Worm (Caenorhabditis elegans) whole organism, L4 larva: ENCODE data around the gene T22F3.11.

Experiments
- F10B5.3 ChIP-seq: sonication (generic microtip); optimal IDR thresholded peaks from 2 replicates; lab custom pipeline; 2016; ENCODE audit warnings: mild to moderate bottlenecking, missing genetic modification characterization, missing compliant biosample characterization
- F44E2.7 ChIP-seq: fragments of 200-800 bp; sonication (Bioruptor generic); IDR thresholded peaks from 2 replicates; pipeline ENCODE4 v2.1.2; 2022; ENCODE audit warnings: missing genetic modification characterization, missing compliant biosample characterization
- T20F7.1 ChIP-seq: fragments of 200-800 bp; sonication (Bioruptor generic); optimal IDR thresholded peaks from 2 replicates; lab custom pipeline; 2018; ENCODE audit warnings: mild to moderate bottlenecking, missing genetic modification characterization, missing compliant biosample characterization
- T26A8.4 ChIP-seq: fragments of 200-800 bp; sonication (Bioruptor generic); IDR thresholded peaks from 2 replicates; pipeline ENCODE4 v1.3.6; 2022; ENCODE audit warnings: missing genetic modification characterization, missing compliant biosample characterization
- Y5F2A.4 ChIP-seq: fragments of 200-800 bp; sonication (Bioruptor generic); optimal IDR thresholded peaks from 2 replicates; lab custom pipeline; 2018; ENCODE audit warnings: mild to moderate bottlenecking, missing genetic modification characterization, missing compliant biosample characterization
- ceh-32 ChIP-seq: sonication (generic microtip); optimal IDR thresholded peaks from 2 replicates; lab custom pipeline; 2016; ENCODE audit warnings: mild to moderate bottlenecking, missing genetic modification characterization, missing compliant biosample characterization; ENCODE audit not compliant: poor library complexity
- ceh-62 ChIP-seq: sonication (generic microtip); optimal IDR thresholded peaks from 2 replicates; lab custom pipeline; 2017; ENCODE audit warnings: missing biosample characterization, missing genetic modification characterization
- daf-16 ChIP-seq, 3 experiments: sonication (generic microtip); optimal IDR thresholded peaks; 2 replicates each; lab custom pipeline; 2016 to 2017; ENCODE audit warnings: missing genetic modification characterization in 3 of 3, missing genetic modification reagents in 3 of 3, mild to moderate bottlenecking in 2 of 3, missing compliant biosample characterization in 2 of 3, missing biosample characterization in 1 of 3, moderate library complexity in 1 of 3
- dmd-6 ChIP-seq: fragments of 200-800 bp; sonication (Bioruptor generic); IDR thresholded peaks from 2 replicates; pipeline ENCODE4 v1.3.6; 2022; ENCODE audit warnings: missing genetic modification reagents, missing genetic modification characterization, missing compliant biosample characterization
- dmd-8 ChIP-seq: fragments of 200-800 bp; sonication (Bioruptor generic); IDR thresholded peaks from 2 replicates; pipeline ENCODE4 v1.3.6; 2022; ENCODE audit warnings: missing genetic modification characterization, missing compliant biosample characterization
- dpl-1 ChIP-seq: fragments of 150-350 bp; optimal IDR thresholded peaks from 2 replicates; lab custom pipeline; 2014; ENCODE audit warnings: missing biosample characterization, missing genetic modification reagents, missing genetic modification characterization
- egl-27 ChIP-seq: sonication (generic microtip); optimal IDR thresholded peaks from 3 replicates; lab custom pipeline; 2017; ENCODE audit warnings: missing biosample characterization, missing genetic modification reagents, missing genetic modification characterization
- egl-43 ChIP-seq: fragments of 200-800 bp; sonication (Bioruptor generic); IDR thresholded peaks from 2 replicates; pipeline ENCODE4 v1.3.6; 2022; ENCODE audit warnings: missing genetic modification reagents, missing genetic modification characterization, missing compliant biosample characterization
- fos-1 ChIP-seq: fragments of 150-350 bp; optimal IDR thresholded peaks from 2 replicates; lab custom pipeline; 2014; ENCODE audit warnings: missing biosample characterization, missing genetic modification characterization
- hlh-30 ChIP-seq: sonication (generic microtip); optimal IDR thresholded peaks from 2 replicates; lab custom pipeline; 2017; ENCODE audit warnings: antibody characterized with exemption, mild to moderate bottlenecking, missing genetic modification characterization, missing compliant biosample characterization; ENCODE audit not compliant: insufficient read depth
- hmg-1.1 ChIP-seq: fragments of 200-800 bp; sonication (Bioruptor generic); IDR thresholded peaks from 2 replicates; pipeline ENCODE4 v1.3.6; 2022; ENCODE audit warnings: missing genetic modification reagents, missing genetic modification characterization, missing compliant biosample characterization
- lir-3 ChIP-seq: sonication (generic microtip); optimal IDR thresholded peaks from 2 replicates; lab custom pipeline; 2016; ENCODE audit warnings: mild to moderate bottlenecking, missing genetic modification characterization, missing compliant biosample characterization
- madf-9 ChIP-seq: fragments of 200-800 bp; sonication (Bioruptor generic); conservative IDR thresholded peaks from 2 replicates; pipeline ENCODE4 v1.3.6; 2022; ENCODE audit warnings: missing genetic modification reagents, missing genetic modification characterization, missing compliant biosample characterization
- mdl-1 ChIP-seq, 2 experiments: fragments of 150-350 bp in 1 of 2; sonication (generic microtip) in 1 of 2; optimal IDR thresholded peaks; 2 replicates each; lab custom pipeline; 2014 to 2017; ENCODE audit warnings: missing biosample characterization in 2 of 2, missing genetic modification characterization in 2 of 2
- mep-1 ChIP-seq: fragments of 150-350 bp; sonication (generic microtip); optimal IDR thresholded peaks from 3 replicates; lab custom pipeline; 2014; ENCODE audit warnings: missing biosample characterization, missing genetic modification characterization
- mxl-3 ChIP-seq: fragments of 200-800 bp; sonication (Bioruptor generic); optimal IDR thresholded peaks from 2 replicates; lab custom pipeline; 2018; ENCODE audit warnings: mild to moderate bottlenecking, missing genetic modification characterization, missing compliant biosample characterization
- nhr-28 ChIP-seq: fragments of 150-350 bp; optimal IDR thresholded peaks from 2 replicates; lab custom pipeline; 2014; ENCODE audit warnings: missing biosample characterization, missing genetic modification characterization
- nhr-6 ChIP-seq: fragments of 150-350 bp; optimal IDR thresholded peaks from 2 replicates; lab custom pipeline; 2014; ENCODE audit warnings: missing biosample characterization, missing genetic modification characterization
- rbr-2 ChIP-seq: sonication (generic microtip); optimal IDR thresholded peaks from 2 replicates; lab custom pipeline; 2016; ENCODE audit warnings: missing genotype, missing genetic modification characterization, missing compliant biosample characterization
- sdz-12 ChIP-seq: fragments of 200-800 bp; sonication (Bioruptor generic); optimal IDR thresholded peaks from 2 replicates; lab custom pipeline; 2018; ENCODE audit warnings: mild to moderate bottlenecking, missing genetic modification characterization, missing compliant biosample characterization
- set-16 ChIP-seq: fragments of 200-800 bp; sonication (Bioruptor generic); IDR thresholded peaks from 2 replicates; pipeline ENCODE4 v1.3.6; 2022; ENCODE audit warnings: missing genetic modification reagents, missing genetic modification characterization, missing compliant biosample characterization
- skn-1 ChIP-seq: fragments of 150-350 bp; optimal IDR thresholded peaks from 2 replicates; lab custom pipeline; 2014; ENCODE audit warnings: missing biosample characterization, missing genetic modification characterization
- snpc-1.2 ChIP-seq: fragments of 200-800 bp; sonication (Bioruptor generic); IDR thresholded peaks from 2 replicates; pipeline ENCODE4 v1.3.6; 2022; ENCODE audit warnings: missing genetic modification reagents, missing genetic modification characterization, missing compliant biosample characterization
- snpc-4 ChIP-seq: fragments of 150-350 bp; optimal IDR thresholded peaks from 2 replicates; lab custom pipeline; 2014; ENCODE audit warnings: missing biosample characterization, missing genetic modification characterization
- unc-62 ChIP-seq, 3 experiments: fragments of 150-350 bp in 1 of 3; sonication (generic microtip); optimal IDR thresholded peaks in 2 of 3; peaks in 1 of 3; 1 replicate in 1 of 3; 2 replicates in 2 of 3; lab custom pipeline; 2014 to 2017; ENCODE audit warnings: missing biosample characterization in 3 of 3, missing genetic modification characterization in 3 of 3, missing genetic modification reagents in 3 of 3, missing genotype in 1 of 3

Gene T22F3.11

DNA sequence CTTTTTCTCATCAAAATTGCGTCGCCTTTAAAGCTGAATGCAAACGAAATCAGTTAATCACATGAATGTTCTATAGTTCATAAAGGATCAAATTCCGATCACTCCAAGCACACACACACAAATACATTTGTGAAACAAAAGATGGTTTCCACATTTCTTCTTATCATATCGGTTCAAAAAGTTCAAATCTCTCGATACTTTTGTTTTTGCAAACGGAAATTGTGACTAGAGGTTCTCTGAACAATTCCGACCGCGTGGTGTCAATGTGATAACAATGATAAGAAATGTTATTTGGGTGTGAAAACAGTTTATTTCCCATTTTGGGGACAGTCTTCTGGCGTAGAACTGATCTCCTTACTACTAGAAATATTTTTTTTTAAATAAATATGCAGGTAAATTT lies 2.5 kb upstream of the T22F3.11 start:
- TF ChIP-seq daf-16 (GFP tag; optimal IDR thresholded peaks at IDR 0.05; lab: Kevin White, UChicago) (no peak), daf-16 (tag; optimal IDR thresholded peaks at IDR 0.05; lab: Kevin White, UChicago) (no peak), Y5F2A.4 (GFP tag; lab: Kevin White, UChicago) (no peak), ceh-32 (tag; lab: Kevin White, UChicago) (no peak), rbr-2 (tag; lab: Kevin White, UChicago) (no peak), mdl-1 (tag; optimal IDR thresholded peaks at IDR 0.05; lab: Kevin White, UChicago) (peak in 1 of 2 experiments; percentile 46), mxl-3 (GFP tag; lab: Kevin White, UChicago) (peak; percentile 33), snpc-1.2 (no peak), F44E2.7 (no peak), hlh-30 (tag; lab: Kevin White, UChicago) (no peak), fos-1 (tag; lab: Kevin White, UChicago) (no peak), nhr-28 (tag; lab: Kevin White, UChicago) (peak; percentile 93), T26A8.4 (no peak), hmg-1.1 (no peak), dmd-6 (GFP tag; lab: Robert Waterston, UW) (0 out of 2 replicates have a peak, but pooled peaks have one; percentile 17), skn-1 (no peak), nhr-6 (tag; lab: Kevin White, UChicago) (no peak), dmd-8 (GFP tag; lab: Robert Waterston, UW) (no peak)

DNA sequence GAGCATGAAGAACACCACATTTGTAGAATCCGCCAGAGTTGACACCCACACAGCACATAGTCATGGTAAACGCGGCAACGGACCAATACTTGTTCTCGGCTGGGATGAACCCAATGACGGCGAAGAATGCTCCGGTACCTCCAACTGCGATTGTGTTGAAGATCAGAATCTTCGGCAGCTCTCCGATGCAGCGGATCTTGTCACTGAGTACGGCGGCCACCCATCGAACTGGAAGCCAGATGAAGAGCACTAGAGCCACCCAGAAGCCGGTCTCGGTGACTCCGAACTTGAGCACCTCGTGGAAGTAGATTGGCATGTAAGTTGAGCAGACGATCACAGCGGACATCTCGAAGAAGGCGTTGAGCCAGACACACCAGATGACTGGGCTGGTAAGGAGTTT lies 1.3 kb downstream of the T22F3.11 start:
- TF ChIP-seq unc-62 (GFP tag; optimal IDR thresholded peaks at IDR 0.05 in 1 of 2; lab: Kevin White, UChicago) (peak in 1 of 2 experiments; percentile 13), unc-62 (tag; optimal IDR thresholded peaks at IDR 0.05; lab: Kevin White, UChicago) (no peak), set-16 (peak; percentile 61), daf-16 (GFP tag; optimal IDR thresholded peaks at IDR 0.05; lab: Kevin White, UChicago) (no peak), daf-16 (tag; optimal IDR thresholded peaks at IDR 0.05; lab: Kevin White, UChicago) (no peak)
- TF ChIP-seq, all 104 proteins: peak for 2

DNA sequence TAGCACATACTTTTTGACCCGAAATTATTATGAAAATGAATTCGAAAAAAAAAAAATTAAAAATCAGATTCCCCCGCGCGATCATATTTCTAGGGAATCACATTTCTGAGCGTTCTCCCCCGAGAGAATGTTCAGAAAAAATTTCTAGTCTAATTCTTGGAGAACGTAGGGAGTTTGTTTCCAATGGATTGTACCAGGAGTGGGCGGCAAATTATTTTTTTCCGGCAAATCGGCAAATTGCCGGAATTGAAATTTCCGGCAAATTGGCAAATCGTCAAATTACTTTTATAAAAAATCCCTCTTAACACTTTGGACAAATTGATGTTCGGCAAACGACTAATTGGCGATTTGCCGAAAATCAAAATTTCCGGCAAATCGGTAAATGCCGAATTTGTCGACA lies 2.7 kb downstream of the T22F3.11 start, which contains the start of gene T22F3.10:
TSS of gene T22F3.10 (minus strand) at position 101 of the 400 bp plus-strand sequence.
- no peak for TF ChIP-seq egl-43 (GFP tag; lab: Robert Waterston, UW)
- TF ChIP-seq egl-27 (tag; lab: Kevin White, UChicago): no peak

DNA sequence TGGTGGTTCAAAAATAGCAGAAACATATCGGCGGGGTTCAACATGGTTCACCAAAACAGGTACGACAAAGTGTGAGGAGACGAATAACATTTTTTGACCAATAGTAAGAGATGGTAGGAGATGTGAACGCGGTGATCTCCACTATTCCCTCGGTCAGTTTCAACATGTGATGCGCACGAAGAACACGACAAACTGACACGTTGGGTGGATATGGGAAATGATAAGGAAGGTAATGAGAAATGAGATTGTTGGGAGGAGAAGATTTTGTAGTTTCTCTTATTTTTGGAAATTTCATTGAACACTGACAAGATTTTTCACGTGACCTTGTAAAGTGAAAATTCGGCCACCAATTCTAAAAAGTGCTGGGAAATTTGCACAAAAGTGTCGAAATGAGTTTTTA lies 3.6 kb downstream of the T22F3.11 start:
- TF ChIP-seq dmd-6 (GFP tag; lab: Robert Waterston, UW) (peak; percentile 64), ceh-62 (tag; lab: Kevin White, UChicago) (no peak), mxl-3 (GFP tag; lab: Kevin White, UChicago) (peak; percentile 81), T20F7.1 (GFP tag; lab: Kevin White, UChicago) (no peak), nhr-28 (tag; lab: Kevin White, UChicago) (peak; percentile 93), dpl-1 (GFP tag; lab: Kevin White, UChicago) (no peak), hlh-30 (tag; lab: Kevin White, UChicago) (peak; percentile 35), mdl-1 (tag; optimal IDR thresholded peaks at IDR 0.05; lab: Kevin White, UChicago) (peak in 1 of 2 experiments; percentile 40)

DNA sequence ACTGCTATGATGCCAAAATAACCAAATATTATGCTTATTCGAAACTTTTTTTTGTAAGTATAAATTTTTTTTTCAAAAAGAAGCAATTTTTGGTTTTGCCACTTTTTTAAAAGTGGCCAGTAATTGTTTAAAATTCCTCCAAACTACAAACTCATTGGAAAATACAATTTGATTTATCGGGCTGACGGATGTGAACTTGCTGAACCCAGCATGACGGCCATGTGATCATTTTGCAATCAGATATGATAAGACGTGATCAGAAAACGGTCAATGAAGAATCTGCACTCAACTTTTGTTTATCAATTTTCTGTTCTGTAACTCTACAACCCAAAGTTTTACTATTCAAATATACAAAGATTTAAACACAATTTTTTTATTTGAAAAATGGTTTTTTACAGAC lies 8.0 kb downstream of the T22F3.11 start:
- TF ChIP-seq hlh-30 (tag; lab: Kevin White, UChicago): peak; percentile 7
- no peak for TF ChIP-seq mep-1
- TF ChIP-seq lir-3 (tag; lab: Kevin White, UChicago): no peak
- peak; percentile 80 for TF ChIP-seq nhr-28 (tag; lab: Kevin White, UChicago)
- no peak for TF ChIP-seq snpc-4 (tag; lab: Kevin White, UChicago)
- TF ChIP-seq madf-9 (GFP tag; lab: Robert Waterston, UW): no peak
- TF ChIP-seq sdz-12 (GFP tag; lab: Kevin White, UChicago): no peak
- TF ChIP-seq F10B5.3 (tag; lab: Kevin White, UChicago): no peak
